Worm (Caenorhabditis elegans) whole organism, young adult: Measurements from ENCODE around the gene Y48A6B.9.

ENCODE experiments used
- F57C9.4 ChIP-seq: sonication (generic microtip); optimal IDR thresholded peaks from 2 replicates; lab custom pipeline; 2017; ENCODE audit warnings: mild to moderate bottlenecking, missing genetic modification characterization, missing compliant biosample characterization
- Y56A3A.18 ChIP-seq: fragments of 200-800 bp; sonication (Bioruptor generic); IDR thresholded peaks from 2 replicates; pipeline ENCODE4 v1.3.6; 2022; ENCODE audit warnings: missing genetic modification reagents, missing genetic modification characterization, missing compliant biosample characterization
- ceh-79 ChIP-seq: sonication (generic microtip); optimal IDR thresholded peaks from 2 replicates; lab custom pipeline; 2017; ENCODE audit warnings: mild to moderate bottlenecking, missing genetic modification characterization, missing compliant biosample characterization
- ztf-6 ChIP-seq: fragments of 200-800 bp; sonication (Bioruptor generic); IDR thresholded peaks from 2 replicates; pipeline ENCODE4 v1.3.6; 2022; ENCODE audit warnings: missing genetic modification reagents, missing genetic modification characterization, missing compliant biosample characterization

DNA sequence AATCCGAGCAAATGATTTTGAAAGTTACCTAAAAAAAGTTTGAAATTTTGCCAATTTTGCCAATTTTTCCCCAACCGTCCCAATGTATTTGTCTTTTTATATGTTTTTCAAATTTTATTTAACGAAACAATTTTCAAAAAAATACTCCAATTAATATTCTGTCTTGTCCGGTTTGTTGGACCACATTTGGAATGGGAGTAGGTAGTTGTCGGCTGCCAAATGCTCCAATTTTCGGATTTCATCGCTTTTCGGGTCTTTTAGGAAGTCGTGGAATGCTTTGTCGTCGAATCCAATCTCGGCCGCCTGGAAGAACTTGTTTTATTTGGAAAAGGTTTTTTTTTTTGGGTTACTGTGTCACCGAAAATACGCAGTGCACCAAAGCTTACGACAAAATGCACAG, 7.8 kb upstream of the Y48A6B.9 start:
- TF ChIP-seq Y56A3A.18 (GFP tag; lab: Robert Waterston, UW): no peak
- TF ChIP-seq ztf-6 (GFP tag; lab: Robert Waterston, UW): no peak
- no peak for TF ChIP-seq ceh-79 (tag; lab: Kevin White, UChicago)
- no peak for TF ChIP-seq F57C9.4 (tag; lab: Kevin White, UChicago)
